Worm (Caenorhabditis elegans) whole organism, L2 larva: ENCODE measurements around the gene vha-1.

Experiments used
- ama-1 ChIP-seq: fragments of 150-350 bp; optimal IDR thresholded peaks from 2 replicates; lab custom pipeline; 2018; ENCODE audit warnings: inconsistent platforms
- ceh-82 ChIP-seq: fragments of 150-350 bp; optimal IDR thresholded peaks from 2 replicates; lab custom pipeline; 2014; ENCODE audit warnings: missing biosample characterization, missing genetic modification characterization
- elt-3 ChIP-seq: sonication (generic microtip); optimal IDR thresholded peaks from 2 replicates; lab custom pipeline; 2017; ENCODE audit warnings: missing biosample characterization, missing genetic modification characterization
- lin-39 ChIP-seq: fragments of 150-350 bp; optimal IDR thresholded peaks from 2 replicates; lab custom pipeline; 2014; ENCODE audit warnings: missing biosample characterization, missing genetic modification reagents, missing genetic modification characterization
- nhr-12 ChIP-seq: fragments of 150-350 bp; optimal IDR thresholded peaks from 2 replicates; lab custom pipeline; 2014; ENCODE audit warnings: missing biosample characterization, missing genetic modification characterization
- nhr-129 ChIP-seq: fragments of 150-350 bp; optimal IDR thresholded peaks from 2 replicates; lab custom pipeline; 2014; ENCODE audit warnings: missing biosample characterization, missing genetic modification characterization
- unc-62 ChIP-seq: fragments of 150-350 bp; optimal IDR thresholded peaks from 2 replicates; lab custom pipeline; 2014; ENCODE audit warnings: missing biosample characterization, missing genetic modification reagents, missing genetic modification characterization
- ztf-11 ChIP-seq: sonication (generic microtip); optimal IDR thresholded peaks from 2 replicates; lab custom pipeline; 2017; ENCODE audit warnings: missing biosample characterization, missing genetic modification characterization

- TF ChIP-seq nhr-129 (tag; lab: Kevin White, UChicago) (no peak), unc-62 (GFP tag; lab: Kevin White, UChicago) (no peak), ama-1 (lab: Kevin White, UChicago) (no peak), ceh-82 (tag; lab: Kevin White, UChicago) (no peak), elt-3 (tag; lab: Kevin White, UChicago) (no peak), lin-39 (tag; lab: Kevin White, UChicago) (no peak), ztf-11 (tag; lab: Kevin White, UChicago) (no peak), nhr-12 (tag; lab: Kevin White, UChicago) (no peak)
These were observed 13.0 kb upstream of the vha-1 start for ce11 chrIII:9768023-9768422.
